Fruit fly (Drosophila melanogaster) whole organism, adult: ENCODE data around the gene CG13724.

Source experiments
- CG11617 ChIP-seq: fragments of 200-800 bp; sonication (Bioruptor generic); optimal IDR thresholded peaks from 2 replicates; lab custom pipeline; 2017; ENCODE audit warnings: mild to moderate bottlenecking, missing biosample characterization, missing genetic modification reagents, missing genetic modification characterization
- CG12768 ChIP-seq: fragments of 200-800 bp; sonication (Bioruptor generic); optimal IDR thresholded peaks from 2 replicates; lab custom pipeline; 2017; ENCODE audit warnings: missing biosample characterization, missing genetic modification characterization, mild to moderate bottlenecking, moderate library complexity, missing genetic modification reagents
- CG14711 ChIP-seq: fragments of 200-800 bp; sonication (Bioruptor generic); optimal IDR thresholded peaks from 2 replicates; lab custom pipeline; 2018; ENCODE audit warnings: missing biosample characterization, mild to moderate bottlenecking, missing genetic modification characterization, moderate library complexity
- CG1620 ChIP-seq: fragments of 200-800 bp; sonication (Bioruptor generic); optimal IDR thresholded peaks from 2 replicates; lab custom pipeline; 2016; ENCODE audit warnings: missing biosample characterization, missing genetic modification characterization
- CG33017 ChIP-seq: fragments of 200-800 bp; sonication (Bioruptor generic); optimal IDR thresholded peaks from 2 replicates; lab custom pipeline; 2018; ENCODE audit warnings: missing biosample characterization, mild to moderate bottlenecking, missing genetic modification characterization, moderate library complexity
- CG5204 ChIP-seq: fragments of 200-800 bp; sonication (Bioruptor generic); optimal IDR thresholded peaks from 2 replicates; lab custom pipeline; 2016; ENCODE audit warnings: missing biosample characterization, missing genetic modification characterization
- CG7045 ChIP-seq: fragments of 200-800 bp; sonication (Bioruptor generic); optimal IDR thresholded peaks from 2 replicates; lab custom pipeline; 2017; ENCODE audit warnings: missing biosample characterization, mild to moderate bottlenecking, missing genetic modification characterization
- CG7101 ChIP-seq: fragments of 200-800 bp; sonication (Bioruptor generic); optimal IDR thresholded peaks from 2 replicates; lab custom pipeline; 2018; ENCODE audit warnings: missing biosample characterization, mild to moderate bottlenecking, missing genetic modification characterization, moderate library complexity
- Clk ChIP-seq: fragments of 200-800 bp; sonication (Bioruptor generic); optimal IDR thresholded peaks from 2 replicates; lab custom pipeline; 2017; ENCODE audit warnings: missing biosample characterization, missing genetic modification characterization
- Crg-1 ChIP-seq: fragments of 200-800 bp; sonication (Bioruptor generic); optimal IDR thresholded peaks from 2 replicates; lab custom pipeline; 2016; ENCODE audit warnings: missing biosample characterization, missing genetic modification characterization
- Hr96 ChIP-seq: fragments of 200-800 bp; sonication (Bioruptor generic); optimal IDR thresholded peaks from 2 replicates; lab custom pipeline; 2016; ENCODE audit warnings: missing biosample characterization, missing genetic modification characterization
- Mnt ChIP-seq: fragments of 200-800 bp; sonication (Bioruptor generic); optimal IDR thresholded peaks from 2 replicates; lab custom pipeline; 2016; ENCODE audit warnings: missing biosample characterization, mild to moderate bottlenecking, missing genetic modification characterization
- bab1 ChIP-seq: fragments of 200-800 bp; sonication (Bioruptor generic); optimal IDR thresholded peaks from 3 replicates; lab custom pipeline; 2019; ENCODE audit warnings: missing biosample characterization, mild to moderate bottlenecking, missing genetic modification characterization, moderate library complexity
- cic ChIP-seq: fragments of 200-800 bp; sonication (Bioruptor generic); optimal IDR thresholded peaks from 2 replicates; lab custom pipeline; 2017; ENCODE audit warnings: missing biosample characterization, mild to moderate bottlenecking, missing genetic modification characterization, moderate library complexity
- cnc ChIP-seq, 2 experiments: fragments of >200 bp; optimal IDR thresholded peaks; 2 replicates each; lab custom pipeline; 2017
- kay ChIP-seq: fragments of 200-800 bp; sonication (Bioruptor generic); peaks from one replicate; lab custom pipeline; 2016; ENCODE audit warnings: missing biosample characterization, missing genetic modification characterization, borderline replicate concordance
- ovo ChIP-seq: fragments of 200-800 bp; sonication (Bioruptor generic); optimal IDR thresholded peaks from 2 replicates; lab custom pipeline; 2016; ENCODE audit warnings: missing biosample characterization, missing genetic modification characterization
- pad ChIP-seq: fragments of 200-800 bp; sonication (Bioruptor generic); optimal IDR thresholded peaks from 3 replicates; lab custom pipeline; 2017; ENCODE audit warnings: missing biosample characterization, missing genetic modification characterization, mild to moderate bottlenecking, moderate library complexity, missing genetic modification reagents
- tj ChIP-seq: fragments of 200-800 bp; sonication (Bioruptor generic); optimal IDR thresholded peaks from 3 replicates; lab custom pipeline; 2017; ENCODE audit warnings: missing biosample characterization, mild to moderate bottlenecking, missing genetic modification characterization, moderate library complexity
- toe ChIP-seq: fragments of 200-800 bp; sonication (Bioruptor generic); optimal IDR thresholded peaks from 2 replicates; lab custom pipeline; 2016; ENCODE audit warnings: missing biosample characterization, missing genetic modification characterization

Gene CG13724

DNA sequence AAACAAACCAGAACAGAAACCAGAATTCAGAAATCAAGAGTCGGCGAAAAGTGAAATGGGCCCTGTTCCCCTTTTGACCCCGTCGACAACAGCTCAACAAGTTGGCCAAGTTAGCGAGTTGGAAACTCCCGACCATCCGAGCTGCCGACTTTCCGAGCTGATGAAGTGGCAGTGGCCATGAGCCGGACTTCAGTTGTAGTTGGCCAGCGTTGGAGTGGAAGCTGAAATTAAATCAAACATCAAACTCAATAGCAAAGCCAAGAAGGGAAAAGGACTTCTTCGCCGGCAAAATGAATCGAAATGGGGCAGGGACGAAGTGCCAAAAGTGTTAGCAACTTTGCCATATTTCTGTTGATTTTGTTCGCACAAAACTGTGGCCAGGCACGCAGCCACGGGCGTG lies at the start of gene CG13724:
CG13724 (plus strand) TSS at position 301 of the 400 bp plus-strand sequence.
- TF ChIP-seq cnc (optimal IDR thresholded peaks at IDR 0.05; lab: Kevin White, UChicago) (no peak), kay (GFP tag; lab: Kevin White, UChicago) (no peak), CG7045 (GFP tag; lab: Kevin White, UChicago) (no peak), cic (no peak), CG5204 (no peak), Hr96 (GFP tag; lab: Kevin White, UChicago) (no peak), CG7101 (tag; lab: Kevin White, UChicago) (no peak), Mnt (GFP tag; lab: Kevin White, UChicago) (no peak)

DNA sequence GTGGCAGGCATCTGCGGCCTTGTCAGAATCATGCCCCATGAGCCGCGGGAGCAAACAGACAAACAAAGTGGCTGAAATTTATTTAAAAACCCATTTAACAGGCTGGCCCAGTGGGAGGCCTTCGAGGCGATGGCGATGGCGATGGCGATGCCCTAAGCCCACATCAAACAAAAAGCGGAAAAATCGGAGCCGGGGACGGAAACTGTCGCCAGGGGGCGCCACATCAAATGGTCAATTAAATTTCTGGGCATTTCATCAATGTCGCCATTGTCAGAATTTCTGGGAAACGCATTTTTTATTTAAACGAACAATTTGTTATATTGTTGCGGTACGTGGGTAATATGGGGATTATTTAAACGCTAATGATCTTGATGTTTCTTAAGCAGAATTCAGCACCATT lies 30.4 kb upstream of the CG13724 start:
- TF ChIP-seq kay (GFP tag; lab: Kevin White, UChicago) (no peak), Crg-1 (GFP tag; lab: Kevin White, UChicago) (no peak), cnc (optimal IDR thresholded peaks at IDR 0.05; lab: Kevin White, UChicago) (no peak), toe (GFP tag; lab: Kevin White, UChicago) (no peak), CG7101 (tag; lab: Kevin White, UChicago) (no peak), Mnt (GFP tag; lab: Kevin White, UChicago) (no peak), CG7045 (GFP tag; lab: Kevin White, UChicago) (no peak), CG12768 (GFP tag; lab: Kevin White, UChicago) (no peak), bab1 (GFP tag; lab: Kevin White, UChicago) (no peak), CG5204 (no peak), Clk (no peak), pad (no peak), CG1620 (no peak), CG33017 (no peak), Hr96 (GFP tag; lab: Kevin White, UChicago) (no peak)

DNA sequence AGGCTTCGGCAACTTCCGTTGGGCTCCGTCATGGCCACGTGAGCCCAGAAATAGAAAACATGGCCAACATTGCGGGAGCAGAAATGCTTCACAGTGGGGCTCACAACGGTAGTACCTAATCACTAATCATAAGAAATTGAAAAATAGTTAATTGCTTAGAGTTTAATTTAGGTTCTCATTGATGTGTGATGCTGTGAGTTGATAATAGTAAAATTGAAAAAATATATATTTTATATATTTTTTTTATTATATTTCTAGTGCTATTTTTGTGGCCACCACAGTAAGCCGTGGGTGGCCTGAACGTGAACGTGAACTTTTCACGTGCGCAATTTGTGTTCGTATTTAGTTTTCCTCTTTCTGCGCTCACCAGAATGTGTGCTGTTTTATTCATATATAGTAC lies 12.1 kb upstream of the CG13724 start:
- no peak for TF ChIP-seq Mnt (GFP tag; lab: Kevin White, UChicago)
- TF ChIP-seq toe (GFP tag; lab: Kevin White, UChicago): no peak
- TF ChIP-seq Hr96 (GFP tag; lab: Kevin White, UChicago): no peak
- no peak for TF ChIP-seq cnc (optimal IDR thresholded peaks at IDR 0.05; lab: Kevin White, UChicago)
- TF ChIP-seq CG7101 (tag; lab: Kevin White, UChicago): no peak
- TF ChIP-seq Clk: no peak
- TF ChIP-seq pad: no peak
- no peak for TF ChIP-seq CG7045 (GFP tag; lab: Kevin White, UChicago)
- TF ChIP-seq CG1620: no peak
- no peak for TF ChIP-seq bab1 (GFP tag; lab: Kevin White, UChicago)
- TF ChIP-seq kay (GFP tag; lab: Kevin White, UChicago): no peak
- no peak for TF ChIP-seq ovo
- TF ChIP-seq CG14711 (tag; lab: Kevin White, UChicago): no peak
- TF ChIP-seq CG12768 (GFP tag; lab: Kevin White, UChicago): no peak
- no peak for TF ChIP-seq CG11617
- no peak for TF ChIP-seq cic

DNA sequence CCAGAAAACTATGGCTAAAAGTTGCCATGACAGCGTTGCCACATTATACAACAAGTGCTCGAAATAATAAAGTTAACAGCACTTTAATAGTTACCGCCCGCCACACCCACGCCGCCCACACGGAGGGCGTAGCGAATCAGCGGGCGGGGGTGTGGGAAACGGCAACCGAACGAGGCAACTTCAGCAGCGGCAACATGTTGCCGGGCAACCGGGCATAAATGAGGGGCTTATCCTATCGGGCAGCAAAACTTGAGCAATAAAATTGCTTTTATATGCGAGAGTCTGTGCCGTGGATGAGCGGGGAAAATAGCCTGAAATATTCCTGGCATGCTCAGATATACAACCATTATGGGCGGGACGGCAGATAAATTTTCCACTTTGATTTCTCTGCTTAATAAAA lies 6.4 kb upstream of the CG13724 start:
- no peak for TF ChIP-seq Crg-1 (GFP tag; lab: Kevin White, UChicago)
- no peak for TF ChIP-seq kay (GFP tag; lab: Kevin White, UChicago)
- TF ChIP-seq ovo: no peak
- no peak for TF ChIP-seq bab1 (GFP tag; lab: Kevin White, UChicago)
- no peak for TF ChIP-seq Mnt (GFP tag; lab: Kevin White, UChicago)
- no peak for TF ChIP-seq CG1620
- no peak for TF ChIP-seq CG14711 (tag; lab: Kevin White, UChicago)
- TF ChIP-seq CG12768 (GFP tag; lab: Kevin White, UChicago): no peak
- TF ChIP-seq toe (GFP tag; lab: Kevin White, UChicago): no peak
- no peak for TF ChIP-seq CG33017
- TF ChIP-seq Clk: no peak

DNA sequence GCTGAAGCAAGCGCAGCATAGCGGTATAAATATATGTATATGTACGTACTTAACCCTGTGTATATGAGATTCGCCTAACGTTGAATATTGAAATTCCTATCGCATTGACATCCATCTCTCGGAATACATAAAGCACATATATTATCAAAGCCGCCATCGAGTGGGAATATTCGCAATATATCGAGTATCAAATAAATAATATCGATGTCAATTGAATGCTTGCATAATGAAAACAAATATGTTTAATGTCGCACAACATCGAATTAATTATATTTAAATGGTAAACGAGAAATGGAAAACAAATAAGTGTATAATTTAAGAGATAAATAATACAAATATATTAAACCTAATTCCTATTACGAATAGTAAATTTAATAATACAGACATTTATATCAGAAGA lies 1.9 kb upstream of the CG13724 start, which contains the start of gene ND-24L:
ND-24L (minus strand) TSS at position 101 of the 400 bp plus-strand sequence.
- TF ChIP-seq CG14711 (tag; lab: Kevin White, UChicago) (no peak), CG7045 (GFP tag; lab: Kevin White, UChicago) (no peak), CG7101 (tag; lab: Kevin White, UChicago) (no peak), pad (no peak), CG33017 (no peak), toe (GFP tag; lab: Kevin White, UChicago) (no peak), Hr96 (GFP tag; lab: Kevin White, UChicago) (no peak)

DNA sequence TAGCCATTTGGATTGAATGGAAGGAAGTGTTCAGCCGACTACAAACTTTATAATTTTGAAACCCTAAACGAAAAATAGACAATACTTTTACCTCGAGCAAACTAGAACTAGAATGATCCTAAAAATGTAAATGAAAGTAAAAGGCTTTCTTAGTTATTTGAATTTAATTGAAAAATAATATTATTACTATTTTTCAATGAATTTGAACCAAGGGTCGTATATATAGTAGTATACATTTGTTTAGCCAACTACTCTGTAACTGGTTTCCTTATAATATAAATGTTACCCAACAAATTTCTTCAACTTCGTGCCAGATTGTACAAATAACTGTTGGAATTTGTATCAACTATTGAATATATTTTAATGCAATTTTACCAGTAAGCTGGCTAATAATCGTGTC lies 2.8 kb downstream of the CG13724 start, which contains the start of gene CG13725:
CG13725 (minus strand) TSS at position 101 of the 400 bp plus-strand sequence.
- no peak for TF ChIP-seq toe (GFP tag; lab: Kevin White, UChicago)

DNA sequence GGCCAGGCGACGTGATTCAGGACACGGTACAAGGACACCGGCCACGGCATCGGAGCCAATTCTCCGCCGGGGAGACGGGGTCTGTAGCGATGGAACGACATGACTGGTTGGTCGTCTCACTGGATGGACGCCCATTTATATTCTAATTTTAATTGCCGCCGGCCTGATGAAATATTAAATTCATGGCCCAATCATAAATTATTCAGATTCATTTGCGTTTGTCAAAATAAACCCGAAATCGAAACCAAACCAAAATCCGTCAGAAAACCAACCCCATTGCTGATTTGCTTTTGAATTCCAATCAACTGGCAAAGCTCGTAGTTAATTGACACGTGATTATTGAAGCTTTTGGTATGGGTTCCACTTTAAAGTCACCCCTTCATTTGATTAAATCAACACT lies 6.4 kb downstream of the CG13724 start, which contains the start of gene Or74a:
Or74a (minus strand) TSS at position 101 of the 400 bp plus-strand sequence.
- TF ChIP-seq bab1 (GFP tag; lab: Kevin White, UChicago) (no peak), CG5204 (no peak), Clk (no peak), tj (GFP tag; lab: Kevin White, UChicago) (no peak), CG7101 (tag; lab: Kevin White, UChicago) (no peak), cic (no peak), cnc (optimal IDR thresholded peaks at IDR 0.05; lab: Kevin White, UChicago) (no peak), CG11617 (no peak), CG12768 (GFP tag; lab: Kevin White, UChicago) (no peak), Hr96 (GFP tag; lab: Kevin White, UChicago) (no peak), CG1620 (no peak), ovo (no peak)
